Worm (Caenorhabditis elegans) whole organism, young adult: Measurements from ENCODE around the gene C01C4.3.

ENCODE experiments used
- C17E4.6 ChIP-seq: fragments of 200-800 bp; sonication (Bioruptor generic); IDR thresholded peaks from 2 replicates; pipeline ENCODE4 v1.3.6; 2022; ENCODE audit warnings: missing genetic modification reagents, missing genetic modification characterization, missing compliant biosample characterization
- F33H1.4 ChIP-seq: fragments of 200-800 bp; sonication (Bioruptor generic); IDR thresholded peaks from 2 replicates; pipeline ENCODE4 v1.3.6; 2022; ENCODE audit warnings: missing genetic modification reagents, missing genetic modification characterization, missing compliant biosample characterization
- F37B4.10 ChIP-seq: fragments of 200-800 bp; sonication (Bioruptor generic); IDR thresholded peaks from 2 replicates; pipeline ENCODE4 v1.3.6; 2022; ENCODE audit warnings: missing genetic modification characterization, missing compliant biosample characterization
- F57A8.1 ChIP-seq: fragments of 200-800 bp; sonication (Bioruptor generic); optimal IDR thresholded peaks from 2 replicates; lab custom pipeline; 2018; ENCODE audit warnings: mild to moderate bottlenecking, missing genetic modification characterization, moderate library complexity, missing compliant biosample characterization
- K12H6.12 ChIP-seq: fragments of 200-800 bp; sonication (Bioruptor generic); optimal IDR thresholded peaks from 2 replicates; lab custom pipeline; 2018; ENCODE audit warnings: mild to moderate bottlenecking, missing genetic modification characterization, missing compliant biosample characterization
- T26A5.8 ChIP-seq: sonication (generic microtip); optimal IDR thresholded peaks from 2 replicates; lab custom pipeline; 2016; ENCODE audit warnings: missing genetic modification characterization, missing compliant biosample characterization
- Y53G8AR.9 ChIP-seq: fragments of 200-800 bp; sonication (Bioruptor generic); conservative IDR thresholded peaks from 2 replicates; pipeline ENCODE4 v1.3.6; 2022; ENCODE audit warnings: missing genetic modification reagents, missing genetic modification characterization, missing compliant biosample characterization
- ZK185.1 ChIP-seq: sonication (generic microtip); optimal IDR thresholded peaks from 2 replicates; lab custom pipeline; 2016; ENCODE audit warnings: mild to moderate bottlenecking, missing genetic modification characterization, missing compliant biosample characterization; ENCODE audit not compliant: poor library complexity, severe bottlenecking
- atf-7 ChIP-seq: sonication (generic microtip); optimal IDR thresholded peaks from 2 replicates; lab custom pipeline; 2017; ENCODE audit warnings: mild to moderate bottlenecking, missing genetic modification characterization, missing compliant biosample characterization
- attf-3 ChIP-seq: fragments of 200-800 bp; sonication (Bioruptor generic); conservative IDR thresholded peaks from 2 replicates; pipeline ENCODE4 v1.3.6; 2022; ENCODE audit warnings: missing genetic modification reagents, missing genetic modification characterization, missing compliant biosample characterization
- attf-5 ChIP-seq: fragments of 200-800 bp; sonication (Bioruptor generic); optimal IDR thresholded peaks from 2 replicates; lab custom pipeline; 2018; ENCODE audit warnings: mild to moderate bottlenecking, missing genetic modification characterization, missing compliant biosample characterization
- attf-6 ChIP-seq: fragments of 200-800 bp; sonication (Bioruptor generic); IDR thresholded peaks from 2 replicates; pipeline ENCODE4 v1.3.6; 2022; ENCODE audit warnings: missing genetic modification reagents, missing genetic modification characterization, missing compliant biosample characterization
- bed-1 ChIP-seq: fragments of 200-800 bp; sonication (Bioruptor generic); IDR thresholded peaks from 2 replicates; pipeline ENCODE4 v1.3.6; 2022; ENCODE audit warnings: missing genetic modification reagents, missing genetic modification characterization, missing compliant biosample characterization
- bed-2 ChIP-seq: fragments of 200-800 bp; sonication (Bioruptor generic); IDR thresholded peaks from 2 replicates; pipeline ENCODE4 v1.3.6; 2022; ENCODE audit warnings: missing genetic modification reagents, missing genetic modification characterization, missing compliant biosample characterization
- ccch-3 ChIP-seq: fragments of 200-800 bp; sonication (Bioruptor generic); optimal IDR thresholded peaks from 2 replicates; lab custom pipeline; 2018; ENCODE audit warnings: mild to moderate bottlenecking, missing genetic modification characterization, missing compliant biosample characterization
- cebp-2 ChIP-seq: fragments of 200-800 bp; sonication (Bioruptor generic); IDR thresholded peaks from 2 replicates; pipeline ENCODE4 v1.3.6; 2022; ENCODE audit warnings: missing genetic modification characterization, missing compliant biosample characterization
- ceh-27 ChIP-seq: fragments of 200-800 bp; sonication (Bioruptor generic); optimal IDR thresholded peaks from 2 replicates; lab custom pipeline; 2018; ENCODE audit warnings: mild to moderate bottlenecking, missing genetic modification characterization, moderate library complexity, missing compliant biosample characterization
- ceh-40 ChIP-seq: fragments of 200-800 bp; sonication (Bioruptor generic); IDR thresholded peaks from 2 replicates; pipeline ENCODE4 v1.3.6; 2022; ENCODE audit warnings: missing genetic modification characterization, missing compliant biosample characterization
- chd-7 ChIP-seq: sonication (generic microtip); optimal IDR thresholded peaks from 2 replicates; lab custom pipeline; 2016; ENCODE audit warnings: mild to moderate bottlenecking, missing genetic modification characterization, moderate library complexity, missing compliant biosample characterization
- dox-1 ChIP-seq: fragments of 200-800 bp; sonication (Bioruptor generic); IDR thresholded peaks from 2 replicates; pipeline ENCODE4 v1.3.6; 2022; ENCODE audit warnings: missing genetic modification reagents, missing genetic modification characterization, missing compliant biosample characterization
- dpl-1 ChIP-seq: fragments of 150-350 bp; optimal IDR thresholded peaks from 2 replicates; lab custom pipeline; 2014; ENCODE audit warnings: missing biosample characterization, missing genetic modification reagents, missing genetic modification characterization
- efl-1 ChIP-seq: fragments of 150-350 bp; optimal IDR thresholded peaks from 2 replicates; lab custom pipeline; 2014; ENCODE audit warnings: missing biosample characterization, missing genetic modification reagents, missing genetic modification characterization
- egl-44 ChIP-seq: fragments of 200-800 bp; sonication (Bioruptor generic); IDR thresholded peaks from 2 replicates; pipeline ENCODE4 v1.3.6; 2022; ENCODE audit warnings: missing genetic modification reagents, missing genetic modification characterization, missing compliant biosample characterization
- fkh-3 ChIP-seq: sonication (generic microtip); optimal IDR thresholded peaks from 2 replicates; lab custom pipeline; 2016; ENCODE audit warnings: mild to moderate bottlenecking, missing genetic modification characterization, missing compliant biosample characterization
- hrde-1 ChIP-seq: sonication (generic microtip); optimal IDR thresholded peaks from 2 replicates; lab custom pipeline; 2016; ENCODE audit warnings: missing genetic modification characterization, mild to moderate bottlenecking, missing compliant biosample characterization, moderate library complexity, missing genotype, missing genetic modification reagents, borderline replicate concordance
- lag-1 ChIP-seq: fragments of 200-800 bp; sonication (Bioruptor generic); IDR thresholded peaks from 2 replicates; pipeline ENCODE4 v1.3.6; 2022; ENCODE audit warnings: missing genetic modification reagents, missing genetic modification characterization, missing compliant biosample characterization
- lin-26 ChIP-seq: fragments of 200-800 bp; sonication (Bioruptor generic); IDR thresholded peaks from 2 replicates; pipeline ENCODE4 v1.3.6; 2022; ENCODE audit warnings: missing genetic modification reagents, missing genetic modification characterization, missing compliant biosample characterization
- lin-35 ChIP-seq, 3 experiments: fragments of 150-350 bp in 2 of 3; sonication (generic microtip) in 1 of 3; optimal IDR thresholded peaks; 2 replicates each; lab custom pipeline; 2014 to 2018; ENCODE audit warnings: missing biosample characterization in 3 of 3, missing genetic modification characterization in 3 of 3, missing genetic modification reagents in 3 of 3
- lin-54 ChIP-seq: fragments of 200-800 bp; sonication (Bioruptor generic); optimal IDR thresholded peaks from 2 replicates; lab custom pipeline; 2018; ENCODE audit warnings: mild to moderate bottlenecking, missing genetic modification characterization, missing compliant biosample characterization
- lsy-27 ChIP-seq: sonication (generic microtip); optimal IDR thresholded peaks from 2 replicates; lab custom pipeline; 2017; ENCODE audit warnings: missing genetic modification characterization, mild to moderate bottlenecking, missing compliant biosample characterization, antibody characterized with exemption, missing genotype, borderline replicate concordance; ENCODE audit not compliant: insufficient read depth
- madf-3 ChIP-seq: fragments of 200-800 bp; sonication (Bioruptor generic); IDR thresholded peaks from 2 replicates; pipeline ENCODE4 v1.3.6; 2022; ENCODE audit warnings: missing genetic modification reagents, missing genetic modification characterization, missing compliant biosample characterization
- madf-6 ChIP-seq: fragments of 200-800 bp; sonication (Bioruptor generic); IDR thresholded peaks from 2 replicates; pipeline ENCODE4 v1.3.6; 2022; ENCODE audit warnings: missing genetic modification reagents, missing genetic modification characterization, missing compliant biosample characterization
- mcd-1 ChIP-seq: fragments of 200-800 bp; sonication (Bioruptor generic); IDR thresholded peaks from 2 replicates; pipeline ENCODE4 v1.3.6; 2022; ENCODE audit warnings: missing genetic modification reagents, missing genetic modification characterization, missing compliant biosample characterization
- mes-4 ChIP-seq: sonication (generic microtip); optimal IDR thresholded peaks from 2 replicates; lab custom pipeline; 2016; ENCODE audit warnings: missing genotype, missing genetic modification characterization, missing compliant biosample characterization
- nhr-179 ChIP-seq: sonication (generic microtip); optimal IDR thresholded peaks from 2 replicates; lab custom pipeline; 2016; ENCODE audit warnings: mild to moderate bottlenecking, missing genetic modification characterization, missing compliant biosample characterization
- nhr-27 ChIP-seq: fragments of 200-800 bp; sonication (Bioruptor generic); optimal IDR thresholded peaks from 2 replicates; lab custom pipeline; 2018; ENCODE audit warnings: mild to moderate bottlenecking, missing genetic modification characterization, moderate library complexity, missing compliant biosample characterization
- nhr-80 ChIP-seq: sonication (generic microtip); optimal IDR thresholded peaks from 2 replicates; lab custom pipeline; 2016; ENCODE audit warnings: missing genetic modification characterization, missing compliant biosample characterization
- pbrm-1 ChIP-seq: fragments of 200-800 bp; sonication (Bioruptor generic); IDR thresholded peaks from 2 replicates; pipeline ENCODE4 v1.3.6; 2022; ENCODE audit warnings: missing genetic modification reagents, missing genetic modification characterization, missing compliant biosample characterization
- sea-2 ChIP-seq: fragments of 200-800 bp; sonication (Bioruptor generic); IDR thresholded peaks from 2 replicates; pipeline ENCODE4 v1.3.6; 2022; ENCODE audit warnings: missing genetic modification characterization, missing compliant biosample characterization
- somi-1 ChIP-seq: fragments of 200-800 bp; sonication (Bioruptor generic); optimal IDR thresholded peaks from 2 replicates; lab custom pipeline; 2018; ENCODE audit warnings: mild to moderate bottlenecking, missing genetic modification characterization, missing compliant biosample characterization
- unc-62 ChIP-seq: fragments of 150-350 bp; optimal IDR thresholded peaks from 2 replicates; lab custom pipeline; 2014; ENCODE audit warnings: missing biosample characterization, missing genetic modification reagents, missing genetic modification characterization
- zfh-2 ChIP-seq: fragments of 200-800 bp; sonication (Bioruptor generic); conservative IDR thresholded peaks from 2 replicates; pipeline ENCODE4 v1.3.6; 2022; ENCODE audit warnings: missing genetic modification reagents, missing genetic modification characterization, missing compliant biosample characterization
- zim-3 ChIP-seq: sonication (generic microtip); optimal IDR thresholded peaks from 2 replicates; lab custom pipeline; 2017; ENCODE audit warnings: mild to moderate bottlenecking, missing genetic modification characterization, moderate library complexity, missing compliant biosample characterization
- ztf-26 ChIP-seq: sonication (generic microtip); optimal IDR thresholded peaks from 2 replicates; lab custom pipeline; 2017; ENCODE audit warnings: missing genetic modification characterization, missing compliant biosample characterization
- ztf-28 ChIP-seq: fragments of 200-800 bp; sonication (Bioruptor generic); IDR thresholded peaks from 2 replicates; pipeline ENCODE4 v1.3.6; 2022; ENCODE audit warnings: missing genetic modification reagents, missing genetic modification characterization, missing compliant biosample characterization

The C01C4.3 gene

DNA sequence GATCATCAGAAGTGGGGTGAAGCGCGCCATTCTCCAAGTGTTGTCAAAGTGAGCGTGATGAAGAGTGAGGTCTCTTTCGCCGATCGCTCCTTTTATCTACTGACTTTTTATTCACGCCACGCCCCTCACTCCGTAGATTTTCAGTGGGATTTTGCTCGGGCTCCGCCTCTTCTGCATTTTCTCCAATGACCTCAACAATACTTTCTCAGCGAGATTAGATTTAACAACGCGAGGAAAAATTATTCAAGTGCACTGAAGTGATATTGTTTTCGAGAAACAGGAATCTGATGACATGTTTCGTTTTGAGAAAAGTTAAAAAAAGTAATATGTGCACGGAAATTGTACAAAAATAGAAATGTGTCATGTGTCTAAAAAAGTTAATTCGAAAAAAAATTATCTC, 27.9 kb upstream of the C01C4.3 start, which contains the start of gene snet-1:
TSS of gene snet-1 (minus strand) at position 101 of the 400 bp plus-strand sequence.
- TF ChIP-seq ccch-3, result no peak
- TF ChIP-seq T26A5.8 (tag; lab: Kevin White, UChicago), result no peak
- TF ChIP-seq ceh-40 (GFP tag; lab: Robert Waterston, UW), result no peak
- TF ChIP-seq pbrm-1 (GFP tag; lab: Robert Waterston, UW), result no peak
- TF ChIP-seq ceh-27 (GFP tag; lab: Kevin White, UChicago), result no peak
- no peak for TF ChIP-seq somi-1 (GFP tag; lab: Kevin White, UChicago)
- TF ChIP-seq ztf-28, result no peak
- no peak for TF ChIP-seq attf-5
- TF ChIP-seq mcd-1 (GFP tag; lab: Robert Waterston, UW), result no peak
- TF ChIP-seq C17E4.6 (GFP tag; lab: Robert Waterston, UW), result no peak
- no peak for TF ChIP-seq madf-3 (GFP tag; lab: Robert Waterston, UW)
- TF ChIP-seq hrde-1 (tag; lab: Kevin White, UChicago), result no peak
- no peak for TF ChIP-seq nhr-27 (tag; lab: Kevin White, UChicago)
- no peak for TF ChIP-seq egl-44
- TF ChIP-seq lsy-27 (tag; lab: Kevin White, UChicago), result no peak
- TF ChIP-seq Y53G8AR.9, result no peak

DNA sequence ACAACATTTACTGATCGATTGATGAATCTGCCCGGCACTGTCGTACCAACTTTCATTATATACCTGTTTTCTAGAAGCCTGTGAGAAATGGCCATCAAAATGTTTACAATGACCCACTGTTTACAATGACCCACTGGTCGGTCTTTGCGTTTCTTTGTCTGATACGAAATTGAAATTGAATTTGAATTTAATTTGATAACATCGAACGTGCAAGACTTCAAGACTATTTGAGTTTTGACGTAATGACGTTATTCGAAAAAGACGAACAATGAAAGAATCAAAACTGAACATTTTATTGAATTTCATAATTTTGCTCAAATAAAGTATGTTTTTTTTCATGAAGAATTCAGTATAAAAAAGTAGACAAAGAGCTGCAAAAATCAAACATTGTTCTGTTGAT, 24.7 kb upstream of the C01C4.3 start, which contains the start of gene C02F12.5:
TSS of gene C02F12.5 (minus strand) at position 101 of the 400 bp plus-strand sequence.
- TF ChIP-seq lin-26 (GFP tag; lab: Robert Waterston, UW) (no peak), madf-6 (no peak), fkh-3 (no peak), bed-1 (GFP tag; lab: Robert Waterston, UW) (no peak), cebp-2 (GFP tag; lab: Robert Waterston, UW) (no peak), lin-54 (GFP tag; lab: Kevin White, UChicago) (no peak), F33H1.4 (GFP tag; lab: Robert Waterston, UW) (no peak), nhr-179 (tag; lab: Kevin White, UChicago) (no peak), ZK185.1 (no peak), lin-35 (GFP tag; optimal IDR thresholded peaks at IDR 0.05; lab: Kevin White, UChicago) (no peak), bed-2 (no peak), somi-1 (GFP tag; lab: Kevin White, UChicago) (no peak), attf-3 (GFP tag; lab: Robert Waterston, UW) (no peak), unc-62 (no peak), attf-6 (no peak)

DNA sequence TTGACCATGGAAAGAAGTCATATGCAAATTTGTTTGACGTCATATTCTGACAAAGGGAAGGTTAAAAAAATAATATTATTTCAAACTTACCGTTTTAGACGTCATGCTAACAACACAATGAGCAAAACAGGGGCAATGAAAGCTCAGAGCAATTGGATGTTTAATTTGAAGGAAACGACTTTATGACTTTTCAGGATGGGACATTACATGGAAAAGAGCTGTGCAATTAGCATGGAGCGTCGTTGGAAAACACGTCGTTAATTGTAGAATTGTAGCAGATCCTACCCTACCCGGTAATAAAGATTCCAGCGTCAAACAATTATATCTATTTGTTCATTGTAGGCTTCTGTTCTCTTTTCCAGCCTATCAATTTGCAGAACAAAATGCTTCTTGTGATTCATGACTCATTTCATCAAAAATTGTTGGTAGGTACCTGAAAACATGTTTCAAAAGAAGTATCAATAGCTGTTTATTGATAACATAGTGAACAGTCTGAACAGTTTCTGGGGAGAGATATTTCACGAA, 23.1 kb upstream of the C01C4.3 start, which contains the start of gene ceh-63:
TSS of gene ceh-63 (minus strand) at position 475 of the 525 bp plus-strand sequence.
- TF ChIP-seq sea-2 (GFP tag; lab: Robert Waterston, UW) (no peak), dpl-1 (no peak)

DNA sequence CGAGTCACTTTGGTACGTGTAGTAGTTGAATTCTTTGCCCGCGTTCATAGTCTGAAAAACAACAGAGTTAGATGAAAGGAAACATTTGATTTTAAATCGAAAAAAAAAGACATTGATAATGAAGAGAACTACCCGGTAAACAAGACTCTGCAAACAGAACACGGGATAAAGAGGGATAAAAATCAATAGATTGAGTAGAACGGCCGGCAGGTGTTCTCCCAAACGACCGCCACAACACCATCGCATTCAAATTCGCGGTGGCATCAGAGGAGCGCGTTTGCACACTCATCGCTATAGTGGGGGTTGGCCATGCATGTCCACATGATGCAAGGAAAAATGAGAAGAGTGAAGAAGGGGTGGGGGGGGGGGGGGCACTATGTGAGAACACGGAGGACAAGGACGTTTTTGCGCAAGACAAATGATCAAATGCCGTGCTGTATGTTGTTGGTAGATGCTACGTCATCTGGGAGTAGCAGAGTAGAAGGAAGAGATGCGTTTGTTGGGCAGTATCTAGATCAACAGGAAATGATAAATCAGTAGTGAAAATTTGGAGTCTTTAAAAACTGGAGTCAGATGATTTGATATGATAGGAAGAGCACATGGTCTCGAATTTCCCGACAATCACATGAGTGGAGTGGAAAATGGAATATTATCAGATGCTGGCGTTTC, 18.1 kb upstream of the C01C4.3 start, which contains the start of gene tag-52:
TSS of gene tag-52 (minus strand) at position 51 of the 669 bp plus-strand sequence.
- TF ChIP-seq ceh-27 (GFP tag; lab: Kevin White, UChicago) (peak; percentile 68), K12H6.12 (peak; percentile 57), ztf-26 (tag; lab: Kevin White, UChicago) (peak; percentile 21), atf-7 (tag; lab: Kevin White, UChicago) (peak; percentile 8), dox-1 (GFP tag; lab: Robert Waterston, UW) (peak; percentile 48; the same call in 1 of the 2 replicates), F57A8.1 (GFP tag; lab: Kevin White, UChicago) (no peak), nhr-80 (tag; lab: Kevin White, UChicago) (peak; percentile 54), F37B4.10 (GFP tag; lab: Robert Waterston, UW) (no peak), efl-1 (GFP tag; lab: Kevin White, UChicago) (peak; percentile 20), mes-4 (no peak), zfh-2 (GFP tag; lab: Robert Waterston, UW) (peak; percentile 66), zim-3 (tag; lab: Kevin White, UChicago) (no peak), mcd-1 (GFP tag; lab: Robert Waterston, UW) (peak; percentile 72), lin-54 (GFP tag; lab: Kevin White, UChicago) (peak; percentile 24), lag-1 (GFP tag; lab: Robert Waterston, UW) (no peak), chd-7 (tag; lab: Kevin White, UChicago) (peak; percentile 58)
